Worm (Caenorhabditis elegans): ENCODE results near the gene Y22D7AL.9.

DNA sequence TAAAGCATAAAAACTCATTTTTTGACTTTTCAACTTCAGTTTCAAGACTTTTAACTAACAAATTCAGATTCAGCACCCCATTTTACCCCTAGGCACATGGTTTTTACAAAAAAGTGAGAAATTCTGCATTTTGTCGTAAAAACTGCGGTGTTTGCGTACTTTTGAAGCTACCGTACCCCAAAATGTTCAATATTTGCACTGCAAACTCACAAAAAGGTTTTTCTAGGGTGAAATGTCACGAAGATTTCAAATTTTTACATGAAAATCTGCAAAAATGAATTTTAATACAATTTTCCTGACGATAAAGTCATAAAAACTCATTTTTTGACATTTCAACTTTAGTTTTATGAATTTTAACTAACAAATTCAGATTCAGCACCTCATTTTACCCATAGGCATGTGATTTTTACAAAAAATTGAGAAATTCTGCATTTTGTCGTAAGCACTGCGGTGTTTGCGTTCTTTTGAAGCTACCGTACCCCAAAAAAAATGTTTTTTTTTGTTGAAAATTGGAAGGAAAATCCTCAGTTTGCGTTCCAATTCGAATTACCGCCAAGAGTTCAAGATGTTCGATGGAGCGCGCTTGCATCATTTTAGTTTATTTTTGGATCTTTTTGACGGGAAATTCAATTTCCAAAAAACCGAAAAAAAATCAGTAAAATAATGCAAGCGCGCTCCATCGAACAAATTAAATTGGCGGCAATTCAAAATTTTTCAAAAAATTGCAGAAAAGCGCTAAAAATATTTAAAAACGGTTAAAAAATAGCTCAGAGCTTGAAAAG lies 2.6 kb upstream of the Y22D7AL.9 start:
- TF ChIP-seq ctbp-1 (GFP tag; IDR thresholded peaks at IDR 0.05), result 0 out of 2 replicates have a peak, but pooled peaks have one; percentile 66
- TF ChIP-seq egl-27 (tag; optimal IDR thresholded peaks at IDR 0.05), result no peak
- peak; percentile 57; the same call in 1 of the 2 replicates for TF ChIP-seq php-3 (GFP tag; IDR thresholded peaks at IDR 0.05)
